Fruit fly (Drosophila melanogaster) whole organism, embryonic: ENCODE results near the gene CG6574.

Experiments
- Atf3 ChIP-seq: fragments of 200-800 bp; sonication (Bioruptor generic); optimal IDR thresholded peaks from 3 replicates; lab custom pipeline; 2016; ENCODE audit warnings: missing biosample characterization, missing genetic modification characterization
- CG10462 ChIP-seq: fragments of 200-800 bp; sonication (Bioruptor generic); optimal IDR thresholded peaks from 2 replicates; lab custom pipeline; 2016; ENCODE audit warnings: missing biosample characterization, missing genetic modification characterization
- CG11247 ChIP-seq: fragments of 200-800 bp; sonication (Bioruptor generic); IDR thresholded peaks from 2 replicates; pipeline ENCODE4 v1.3.6; 2022; ENCODE audit warnings: missing biosample characterization, missing genetic modification characterization
- CG11696 ChIP-seq: fragments of 200-800 bp; sonication (Bioruptor generic); IDR thresholded peaks from 2 replicates; pipeline ENCODE4 v1.3.6; 2022; ENCODE audit warnings: missing biosample characterization, missing genetic modification characterization
- CG11723 ChIP-seq: fragments of 200-800 bp; sonication (Bioruptor generic); optimal IDR thresholded peaks from 2 replicates; lab custom pipeline; 2017; ENCODE audit warnings: missing biosample characterization, mild to moderate bottlenecking, missing genetic modification characterization
- CG12391 ChIP-seq: fragments of 200-800 bp; sonication (Bioruptor generic); optimal IDR thresholded peaks from 3 replicates; lab custom pipeline; 2018; ENCODE audit warnings: missing biosample characterization, mild to moderate bottlenecking, missing genetic modification characterization, moderate library complexity
- CG16815 ChIP-seq: fragments of 200-800 bp; sonication (Bioruptor generic); optimal IDR thresholded peaks from 3 replicates; lab custom pipeline; 2017; ENCODE audit warnings: missing biosample characterization, mild to moderate bottlenecking, missing genetic modification characterization
- CG1792 ChIP-seq: fragments of 200-800 bp; sonication (Bioruptor generic); optimal IDR thresholded peaks from 2 replicates; lab custom pipeline; 2016; ENCODE audit warnings: missing biosample characterization, missing genetic modification characterization
- CG18262 ChIP-seq: fragments of 200-800 bp; optimal IDR thresholded peaks from 3 replicates; lab custom pipeline; 2019; ENCODE audit warnings: missing biosample characterization, mild to moderate bottlenecking, missing genetic modification characterization, moderate library complexity
- CG2678 ChIP-seq: fragments of 200-800 bp; sonication (Bioruptor generic); optimal IDR thresholded peaks from 3 replicates; lab custom pipeline; 2019; ENCODE audit warnings: missing biosample characterization, mild to moderate bottlenecking, missing genetic modification characterization, moderate library complexity
- CG2875 ChIP-seq: fragments of 200-800 bp; sonication (Bioruptor generic); optimal IDR thresholded peaks from 2 replicates; lab custom pipeline; 2017; ENCODE audit warnings: missing biosample characterization, mild to moderate bottlenecking, missing genetic modification characterization, missing genetic modification reagents
- CG30431 ChIP-seq: fragments of 200-800 bp; sonication (Bioruptor generic); optimal IDR thresholded peaks from 2 replicates; lab custom pipeline; 2017; ENCODE audit warnings: missing biosample characterization, missing genetic modification characterization
- CG34376 ChIP-seq: fragments of 200-800 bp; sonication (Bioruptor generic); optimal IDR thresholded peaks from 2 replicates; lab custom pipeline; 2018; ENCODE audit warnings: missing biosample characterization, mild to moderate bottlenecking, missing genetic modification characterization
- CG6272 ChIP-seq: fragments of 200-800 bp; sonication (Bioruptor generic); IDR thresholded peaks from 2 replicates; pipeline ENCODE4 v1.3.6; 2022; ENCODE audit warnings: missing biosample characterization, missing genetic modification characterization
- CG8359 ChIP-seq: fragments of 200-800 bp; sonication (Bioruptor generic); optimal IDR thresholded peaks from 2 replicates; lab custom pipeline; 2017; ENCODE audit warnings: missing biosample characterization, mild to moderate bottlenecking, missing genetic modification characterization, borderline replicate concordance
- Dll ChIP-seq: fragments of 200-800 bp; sonication (Bioruptor generic); IDR thresholded peaks from 4 replicates; pipeline ENCODE4 v1.3.6; 2022; ENCODE audit warnings: missing biosample characterization, missing genetic modification characterization; ENCODE audit not compliant: partially characterized antibody
- Doc2 ChIP-seq: fragments of 200-800 bp; sonication (Bioruptor generic); IDR thresholded peaks from 2 replicates; pipeline ENCODE4 v1.3.6; 2022; ENCODE audit warnings: missing biosample characterization, missing genetic modification characterization
- Dref ChIP-seq: fragments of 200-800 bp; sonication (Bioruptor generic); IDR thresholded peaks from 2 replicates; pipeline ENCODE4 v1.3.6; 2022; ENCODE audit warnings: missing biosample characterization, missing genetic modification characterization
- Fer3 ChIP-seq: fragments of 200-800 bp; sonication (Bioruptor generic); optimal IDR thresholded peaks from 2 replicates; lab custom pipeline; 2018; ENCODE audit warnings: missing biosample characterization, mild to moderate bottlenecking, missing genetic modification characterization, moderate library complexity
- GATAe ChIP-seq: fragments of 200-800 bp; sonication (Bioruptor generic); conservative IDR thresholded peaks from 2 replicates; pipeline ENCODE4 v1.3.6; 2022; ENCODE audit warnings: missing biosample characterization, missing genetic modification characterization
- HLH4C ChIP-seq: fragments of 200-800 bp; sonication (Bioruptor generic); IDR thresholded peaks from 3 replicates; pipeline ENCODE4 v1.3.6; 2022; ENCODE audit warnings: missing biosample characterization, missing genetic modification characterization; ENCODE audit not compliant: partially characterized antibody
- Hmr ChIP-seq: fragments of 200-800 bp; sonication (Bioruptor generic); optimal IDR thresholded peaks from 3 replicates; lab custom pipeline; 2017; ENCODE audit warnings: mild to moderate bottlenecking, missing biosample characterization, missing genetic modification reagents, missing genetic modification characterization
- Hr3 ChIP-seq: fragments of 200-800 bp; sonication (Bioruptor generic); optimal IDR thresholded peaks from 3 replicates; lab custom pipeline; 2016; ENCODE audit warnings: missing biosample characterization, missing genetic modification characterization
- MBD-R2 ChIP-seq: fragments of 200-800 bp; sonication (Bioruptor generic); IDR thresholded peaks from 2 replicates; pipeline ENCODE4 v1.3.6; 2022; ENCODE audit warnings: missing biosample characterization, missing genetic modification characterization
- Mad ChIP-seq: fragments of 200-800 bp; sonication (Bioruptor generic); optimal IDR thresholded peaks from 2 replicates; lab custom pipeline; 2016; ENCODE audit warnings: missing biosample characterization, missing genetic modification characterization
- NC2α ChIP-seq: fragments of 200-800 bp; sonication (Bioruptor generic); optimal IDR thresholded peaks from 2 replicates; lab custom pipeline; 2016; ENCODE audit warnings: missing biosample characterization, missing genetic modification characterization
- Sry-δ ChIP-seq: fragments of 200-800 bp; sonication (Bioruptor generic); optimal IDR thresholded peaks from 2 replicates; lab custom pipeline; 2016; ENCODE audit warnings: missing biosample characterization, missing genetic modification characterization
- Vsx1 ChIP-seq: fragments of 200-800 bp; sonication (Bioruptor generic); optimal IDR thresholded peaks from 2 replicates; lab custom pipeline; 2017; ENCODE audit warnings: missing biosample characterization, mild to moderate bottlenecking, missing genetic modification characterization, missing genetic modification reagents
- bab2 ChIP-seq: fragments of 200-800 bp; sonication (Bioruptor generic); optimal IDR thresholded peaks from 2 replicates; lab custom pipeline; 2016; ENCODE audit warnings: missing biosample characterization, missing genetic modification characterization
- br ChIP-seq: fragments of >200 bp; optimal IDR thresholded peaks from 2 replicates; lab custom pipeline; 2017
- chif ChIP-seq, 2 experiments: fragments of 200-800 bp; sonication (Bioruptor generic); optimal IDR thresholded peaks; 3 replicates each; lab custom pipeline; 2016; ENCODE audit warnings: missing biosample characterization in 2 of 2, missing genetic modification characterization in 2 of 2
- chn ChIP-seq: fragments of 200-800 bp; sonication (Bioruptor generic); optimal IDR thresholded peaks from 2 replicates; lab custom pipeline; 2016; ENCODE audit warnings: missing biosample characterization, missing genetic modification characterization
- corto ChIP-seq: fragments of 200-800 bp; sonication (Bioruptor generic); optimal IDR thresholded peaks from 2 replicates; lab custom pipeline; 2016; ENCODE audit warnings: missing biosample characterization, mild to moderate bottlenecking, missing genetic modification characterization, moderate library complexity
- cwo ChIP-seq: fragments of 200-800 bp; sonication (Bioruptor generic); optimal IDR thresholded peaks from 3 replicates; lab custom pipeline; 2017; ENCODE audit warnings: missing biosample characterization, missing genetic modification characterization, mild to moderate bottlenecking, moderate library complexity, missing genetic modification reagents
- fu2 ChIP-seq: fragments of 200-800 bp; sonication (Bioruptor generic); optimal IDR thresholded peaks from 2 replicates; lab custom pipeline; 2016; ENCODE audit warnings: missing biosample characterization, missing genetic modification characterization
- hth ChIP-seq: fragments of >200 bp; optimal IDR thresholded peaks from 2 replicates; lab custom pipeline; 2017; ENCODE audit warnings: inconsistent platforms
- inv ChIP-seq: fragments of 200-800 bp; sonication (Bioruptor generic); IDR thresholded peaks from 2 replicates; pipeline ENCODE4 v1.3.6; 2022; ENCODE audit warnings: missing biosample characterization, missing genetic modification characterization; ENCODE audit not compliant: partially characterized antibody
- kni ChIP-seq: fragments of 200-800 bp; sonication (Bioruptor generic); optimal IDR thresholded peaks from 3 replicates; lab custom pipeline; 2017; ENCODE audit warnings: mild to moderate bottlenecking, missing biosample characterization, missing genetic modification reagents, missing genetic modification characterization
- knrl ChIP-seq: fragments of 200-800 bp; sonication (Bioruptor generic); IDR thresholded peaks from 3 replicates; pipeline ENCODE4 v1.3.6; 2022; ENCODE audit warnings: missing biosample characterization, missing genetic modification characterization; ENCODE audit not compliant: partially characterized antibody
- lilli ChIP-seq: fragments of 200-800 bp; sonication (Bioruptor generic); optimal IDR thresholded peaks from 3 replicates; lab custom pipeline; 2016; ENCODE audit warnings: missing biosample characterization, missing genetic modification characterization
- mirr ChIP-seq: fragments of 200-800 bp; sonication (Bioruptor generic); optimal IDR thresholded peaks from 3 replicates; lab custom pipeline; 2018; ENCODE audit warnings: missing biosample characterization, mild to moderate bottlenecking, missing genetic modification characterization
- nerfin-2 ChIP-seq: fragments of 200-800 bp; sonication (Bioruptor generic); IDR thresholded peaks from 2 replicates; pipeline ENCODE4 v1.3.6; 2022; ENCODE audit warnings: missing biosample characterization, missing genetic modification characterization; ENCODE audit not compliant: partially characterized antibody
- nom ChIP-seq: fragments of 200-800 bp; sonication (Bioruptor generic); optimal IDR thresholded peaks from 2 replicates; lab custom pipeline; 2017; ENCODE audit warnings: missing biosample characterization, missing genetic modification characterization, mild to moderate bottlenecking, moderate library complexity, missing genetic modification reagents
- p53 ChIP-seq: fragments of 200-800 bp; sonication (Bioruptor generic); optimal IDR thresholded peaks from 2 replicates; lab custom pipeline; 2016; ENCODE audit warnings: missing biosample characterization, missing genetic modification characterization
- prd ChIP-seq, 3 experiments: fragments of >200 bp in 2 of 3; fragments of 200-800 bp in 1 of 3; sonication (Bioruptor generic) in 1 of 3; optimal IDR thresholded peaks in 2 of 3; IDR thresholded peaks in 1 of 3; 2 replicates in 2 of 3; 3 replicates in 1 of 3; pipeline versions ENCODE4 v1.3.6 to Lab custom; 2017 to 2022; ENCODE audit warnings: missing biosample characterization in 1 of 3, missing genetic modification characterization in 1 of 3
- shn ChIP-seq: fragments of 200-800 bp; sonication (Bioruptor generic); optimal IDR thresholded peaks from 3 replicates; lab custom pipeline; 2016; ENCODE audit warnings: missing biosample characterization, missing genetic modification characterization
- slou ChIP-seq: fragments of 200-800 bp; sonication (Bioruptor generic); optimal IDR thresholded peaks from 3 replicates; lab custom pipeline; 2016; ENCODE audit warnings: missing biosample characterization, missing genetic modification characterization
- sug ChIP-seq: fragments of 200-800 bp; optimal IDR thresholded peaks from 2 replicates; lab custom pipeline; 2019; ENCODE audit warnings: missing biosample characterization, mild to moderate bottlenecking, missing genetic modification characterization, moderate library complexity
- twi ChIP-seq: fragments of 200-800 bp; optimal IDR thresholded peaks from 2 replicates; lab custom pipeline; 2019; ENCODE audit warnings: missing biosample characterization, mild to moderate bottlenecking, missing genetic modification characterization, moderate library complexity
- wdn ChIP-seq: fragments of 200-800 bp; sonication (Bioruptor generic); IDR thresholded peaks from 2 replicates; pipeline ENCODE4 v1.3.6; 2022; ENCODE audit warnings: missing biosample characterization, missing genetic modification characterization
- zfh1 ChIP-seq: fragments of 200-800 bp; sonication (Bioruptor generic); IDR thresholded peaks from 3 replicates; pipeline ENCODE4 v1.3.6; 2022; ENCODE audit warnings: missing biosample characterization, missing genetic modification characterization

Gene CG6574

DNA sequence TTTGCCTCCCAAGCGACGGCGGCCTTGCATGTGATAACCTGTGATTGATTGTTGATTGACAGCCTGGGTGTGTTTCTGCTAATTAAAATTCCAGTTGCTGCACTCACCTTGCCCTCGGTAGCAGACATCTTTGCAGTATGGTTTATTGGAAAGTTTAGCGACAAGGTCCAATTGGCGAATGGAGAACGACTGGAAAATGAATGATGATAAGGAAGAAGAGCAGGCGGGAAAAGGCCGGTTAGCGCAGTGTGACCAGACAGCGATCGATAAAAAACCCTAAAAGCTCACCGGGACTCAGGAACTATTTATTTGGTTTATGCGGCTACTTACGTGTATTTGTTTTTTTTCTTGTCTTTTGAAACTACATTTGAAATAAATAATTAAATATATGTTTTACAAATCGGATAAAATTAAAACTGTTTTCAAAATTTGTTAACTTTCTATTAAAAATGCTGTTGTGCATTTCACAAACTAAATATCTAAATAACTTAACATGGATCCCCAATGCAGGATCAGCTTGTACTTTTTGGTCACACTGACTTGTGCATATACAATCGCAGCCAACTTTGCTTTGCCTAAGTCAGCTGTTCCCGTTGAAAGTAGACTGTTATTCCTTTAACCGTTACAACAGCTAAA is 9.5 kb upstream of the CG6574 start, which contains the start of gene Fdh (continued):
- peak; percentile 74 for TF ChIP-seq CG18262 (tag; lab: Kevin White, UChicago)
- TF ChIP-seq CG11696 (GFP tag; lab: Robert Waterston, UW) = no peak
- TF ChIP-seq hth (lab: Kevin White, UChicago) = no peak
- no peak for TF ChIP-seq GATAe (GFP tag; lab: Robert Waterston, UW)
- no peak for TF ChIP-seq CG30431 (GFP tag; lab: Kevin White, UChicago)
- TF ChIP-seq Vsx1 (GFP tag; lab: Kevin White, UChicago) = peak; percentile 38
- TF ChIP-seq knrl = 0 out of 3 replicates have a peak, but pooled peaks have one; percentile 22
- no peak for TF ChIP-seq Dll (GFP tag; lab: Robert Waterston, UW)
- TF ChIP-seq kni (GFP tag; lab: Kevin White, UChicago) = peak; percentile 51
- peak; percentile 10 for TF ChIP-seq CG1792
- no peak for TF ChIP-seq p53 (GFP tag; lab: Kevin White, UChicago)
- no peak for TF ChIP-seq CG11247 (GFP tag; lab: Robert Waterston, UW)
- no peak for TF ChIP-seq nerfin-2 (GFP tag; lab: Robert Waterston, UW)
- TF ChIP-seq Mad = peak; percentile 12
- TF ChIP-seq CG11723 (GFP tag; lab: Kevin White, UChicago) = peak; percentile 28
- peak; percentile 67 for TF ChIP-seq CG2678 (tag; lab: Kevin White, UChicago)
- no peak for TF ChIP-seq fu2
- peak; percentile 64 for TF ChIP-seq Hmr (GFP tag; lab: Kevin White, UChicago)
- TF ChIP-seq slou (GFP tag; lab: Kevin White, UChicago) = peak; percentile 5
- peak; percentile 22 for TF ChIP-seq cwo (GFP tag; lab: Kevin White, UChicago)
- TF ChIP-seq corto (GFP tag; lab: Kevin White, UChicago) = peak; percentile 5
- TF ChIP-seq MBD-R2 = peak; percentile 22; the same call in 1 of the 2 replicates
- no peak for TF ChIP-seq CG2875 (GFP tag; lab: Kevin White, UChicago)
- TF ChIP-seq Doc2 (GFP tag; lab: Robert Waterston, UW) = no peak
- TF ChIP-seq Sry-δ (GFP tag; lab: Kevin White, UChicago) = peak; percentile 9
- TF ChIP-seq shn (GFP tag; lab: Kevin White, UChicago) = no peak
- TF ChIP-seq NC2α = no peak
- no peak for TF ChIP-seq Atf3 (GFP tag; lab: Kevin White, UChicago)
- TF ChIP-seq CG8359 (GFP tag; lab: Kevin White, UChicago) = no peak
- no peak for TF ChIP-seq CG6272 (GFP tag; lab: Robert Waterston, UW)
- TF ChIP-seq Dref (GFP tag; lab: Robert Waterston, UW) = no peak
- TF ChIP-seq HLH4C = no peak
- no peak for TF ChIP-seq br (lab: Kevin White, UChicago)
- TF ChIP-seq Hr3 (GFP tag; lab: Kevin White, UChicago) = peak; percentile 11
- peak; percentile 1 for TF ChIP-seq chn (GFP tag; lab: Kevin White, UChicago)
- TF ChIP-seq bab2 = peak; percentile 55
- no peak for TF ChIP-seq mirr (GFP tag; lab: Kevin White, UChicago)
- TF ChIP-seq prd (optimal IDR thresholded peaks at IDR 0.05; lab: Kevin White, UChicago) = no peak
- TF ChIP-seq prd (GFP tag; IDR thresholded peaks at IDR 0.05; lab: Robert Waterston, UW) = 0 out of 3 replicates have a peak, but pooled peaks have one; percentile 16

DNA sequence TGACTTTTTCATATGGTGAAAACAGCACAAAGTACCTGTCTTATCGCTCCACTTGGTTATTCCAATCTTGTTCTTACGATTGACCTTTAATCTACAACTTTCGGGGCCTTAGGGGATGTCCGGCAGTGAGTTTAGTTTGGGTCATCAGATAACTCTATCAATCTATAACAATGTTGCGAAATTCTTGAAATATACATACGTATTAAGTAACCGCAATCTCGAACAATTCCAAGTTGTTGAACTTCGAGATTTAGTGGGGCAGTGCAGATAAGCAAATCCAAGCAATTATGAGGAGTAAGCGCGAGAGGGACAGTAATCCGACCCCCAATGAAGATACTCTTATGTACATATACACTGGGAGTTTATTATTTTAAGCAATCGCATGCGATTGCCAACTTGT is 7.8 kb upstream of the CG6574 start:
- no peak for TF ChIP-seq chif (GFP tag; optimal IDR thresholded peaks at IDR 0.05; lab: Kevin White, UChicago)
- no peak for TF ChIP-seq twi (tag; lab: Kevin White, UChicago)
- peak; percentile 20 for TF ChIP-seq CG34376 (GFP tag; lab: Kevin White, UChicago)
- peak; percentile 92 for TF ChIP-seq sug (tag; lab: Kevin White, UChicago)
- TF ChIP-seq CG16815 (GFP tag; lab: Kevin White, UChicago) = no peak
- TF ChIP-seq HLH4C = no peak
- TF ChIP-seq lilli (GFP tag; lab: Kevin White, UChicago) = no peak
- no peak for TF ChIP-seq Fer3 (tag; lab: Kevin White, UChicago)
- TF ChIP-seq CG10462 (GFP tag; lab: Kevin White, UChicago) = no peak
- TF ChIP-seq zfh1 (GFP tag; lab: Robert Waterston, UW) = no peak
- no peak for TF ChIP-seq CG12391 (tag; lab: Kevin White, UChicago)
- TF ChIP-seq wdn (GFP tag; lab: Robert Waterston, UW) = no peak
- TF ChIP-seq nom (GFP tag; lab: Kevin White, UChicago) = no peak
- TF ChIP-seq inv (GFP tag; lab: Robert Waterston, UW) = no peak
